Fruit fly (Drosophila melanogaster): ENCODE data around the gene ZC3H3.

DNA sequence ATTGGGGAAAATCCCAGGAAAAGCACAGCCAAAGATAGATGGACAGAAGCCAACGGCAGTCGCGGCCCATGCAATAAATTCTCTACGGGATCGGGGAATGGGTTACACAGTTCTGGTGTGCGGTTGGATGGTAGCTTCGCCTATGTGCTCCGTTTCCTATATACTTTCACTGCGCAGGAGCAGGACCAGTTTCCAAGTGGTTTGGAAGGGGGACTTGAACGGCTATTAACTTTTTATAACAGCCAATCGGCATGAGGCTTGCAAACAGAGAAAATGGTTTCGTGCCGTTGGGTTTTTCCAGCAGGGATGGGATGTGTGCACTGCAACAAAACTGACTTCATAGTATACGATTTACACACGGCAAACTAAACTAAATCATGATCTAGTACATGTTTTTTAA is 28.8 kb upstream of the ZC3H3 start:
- TF ChIP-seq CG14711 (tag; optimal IDR thresholded peaks at IDR 0.05) = no peak
- no peak for TF ChIP-seq ovo (GFP tag; optimal IDR thresholded peaks at IDR 0.05)
